Fruit fly (Drosophila melanogaster): ENCODE measurements around the gene CG9784.
A peak's percentile ranks its signal among the peaks of the same experiment; 100 is the strongest.

CG9784 gene

DNA sequence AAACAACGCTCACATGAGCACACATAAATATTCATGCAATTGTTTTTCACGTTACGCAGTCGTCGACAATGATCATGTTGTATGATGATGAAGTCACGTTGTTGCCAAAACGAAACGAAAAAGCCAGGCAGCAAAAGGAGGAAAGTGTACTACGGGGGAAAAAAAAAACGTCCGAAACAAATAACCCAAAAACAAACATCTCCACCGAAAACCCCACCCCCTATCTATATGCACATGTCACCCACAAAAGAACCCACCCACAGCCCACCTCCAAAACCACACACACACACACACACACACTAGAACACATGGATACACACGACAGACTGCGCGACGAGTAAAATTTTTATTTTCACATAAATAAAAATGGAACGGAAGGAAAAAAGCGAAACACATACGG lies 23.9 kb downstream of the CG9784 start:
- TF ChIP-seq Neu2 (GFP tag; optimal IDR thresholded peaks at IDR 0.05; ENCODE audit: borderline replicate concordance) (no peak), CHES-1-like (GFP tag; optimal IDR thresholded peaks at IDR 0.05) (no peak), Sin3A (optimal IDR thresholded peaks at IDR 0.05) (no peak), hkb (optimal IDR thresholded peaks at IDR 0.05) (no peak), hkb (GFP tag; IDR thresholded peaks at IDR 0.05) (no peak), stwl (tag; optimal IDR thresholded peaks at IDR 0.05) (no peak), ac (GFP tag; optimal IDR thresholded peaks at IDR 0.05) (no peak), CG31441 (GFP tag; IDR thresholded peaks at IDR 0.05) (no peak), abd-A (tag; optimal IDR thresholded peaks at IDR 0.05) (no peak), CG10209 (GFP tag; optimal IDR thresholded peaks at IDR 0.05) (no peak), CG11085 (GFP tag; IDR thresholded peaks at IDR 0.05) (no peak), Dad (GFP tag; optimal IDR thresholded peaks at IDR 0.05) (no peak), dimm (GFP tag; IDR thresholded peaks at IDR 0.05) (no peak), fru (optimal IDR thresholded peaks at IDR 0.05) (no peak), org-1 (GFP tag; optimal IDR thresholded peaks at IDR 0.05) (no peak), maf-S (GFP tag; optimal IDR thresholded peaks at IDR 0.05) (no peak), CG3281 (GFP tag; optimal IDR thresholded peaks at IDR 0.05) (no peak), CG6791 (GFP tag; IDR thresholded peaks at IDR 0.05; ENCODE audit: partially characterized antibody) (no peak)

DNA sequence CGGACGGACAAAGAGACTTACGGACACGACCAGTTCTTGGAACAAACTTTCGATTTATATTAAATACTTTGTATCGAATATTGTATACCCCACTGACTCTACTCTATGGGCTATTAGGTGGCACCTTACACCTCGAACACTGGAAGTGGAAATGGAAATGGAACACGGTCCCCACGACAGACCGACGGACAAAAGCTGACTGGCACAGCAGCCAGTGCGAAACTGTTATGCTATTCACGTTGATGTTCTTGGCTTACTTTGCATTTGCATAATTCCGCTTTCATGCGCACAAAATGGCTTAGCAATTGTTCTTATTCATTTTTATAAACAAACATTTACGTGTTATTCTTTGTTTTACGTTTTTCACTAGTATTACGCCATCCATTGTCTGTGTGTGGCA lies 24.9 kb downstream of the CG9784 start:
- no peak for TF ChIP-seq CG6854 (GFP tag; optimal IDR thresholded peaks at IDR 0.05)
- TF ChIP-seq CG18011 (GFP tag; optimal IDR thresholded peaks at IDR 0.05), result peak; percentile 92

DNA sequence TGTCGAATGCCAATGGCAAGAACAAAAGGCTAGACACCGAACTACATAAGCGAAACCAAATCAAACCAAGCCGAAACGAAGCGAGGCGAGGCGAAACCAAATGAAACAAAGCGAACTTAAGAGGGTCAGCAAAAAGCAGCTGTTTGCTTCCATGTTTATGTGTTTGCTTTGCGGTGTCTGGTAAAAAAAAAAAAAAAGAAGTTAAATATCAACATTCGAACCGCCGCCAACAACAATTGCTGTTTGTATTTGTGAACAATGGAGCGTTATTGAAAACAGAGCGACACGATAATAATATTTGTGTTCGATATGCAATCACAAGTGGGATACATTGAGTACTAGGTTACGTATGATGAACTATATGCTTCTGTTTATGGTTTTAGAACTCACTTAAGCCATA lies 25.4 kb downstream of the CG9784 start:
- peak; percentile 11 for TF ChIP-seq pnt (GFP tag; optimal IDR thresholded peaks at IDR 0.05)
- peak; percentile 55; the same call in 1 of the 2 replicates for TF ChIP-seq CG14014 (GFP tag; IDR thresholded peaks at IDR 0.05)
- TF ChIP-seq lbe (GFP tag; optimal IDR thresholded peaks at IDR 0.05), result peak; percentile 14
- peak; percentile 44; the same call in 1 of the 2 replicates for TF ChIP-seq Xrp1 (GFP tag; IDR thresholded peaks at IDR 0.05)
- TF ChIP-seq Vsx1 (GFP tag; optimal IDR thresholded peaks at IDR 0.05), result peak; percentile 63
- TF ChIP-seq CG10209 (GFP tag; optimal IDR thresholded peaks at IDR 0.05), result peak; percentile 30
- peak; percentile 5 for TF ChIP-seq B-H2 (GFP tag; optimal IDR thresholded peaks at IDR 0.05)
- TF ChIP-seq CG1529 (GFP tag; optimal IDR thresholded peaks at IDR 0.05), result no peak
- TF ChIP-seq CG9817 (tag; optimal IDR thresholded peaks at IDR 0.05), result peak; percentile 13
- TF ChIP-seq CHES-1-like (GFP tag; optimal IDR thresholded peaks at IDR 0.05), result peak; percentile 21
- peak; percentile 6 for TF ChIP-seq CG11398 (GFP tag; optimal IDR thresholded peaks at IDR 0.05)
- TF ChIP-seq fu2 (GFP tag; optimal IDR thresholded peaks at IDR 0.05), result no peak
- no peak for TF ChIP-seq CG43689 (GFP tag; IDR thresholded peaks at IDR 0.05)
- no peak for TF ChIP-seq fd102C (GFP tag; optimal IDR thresholded peaks at IDR 0.05)
- TF ChIP-seq CG15011 (GFP tag; optimal IDR thresholded peaks at IDR 0.05), result peak; percentile 25
- peak; percentile 65 for TF ChIP-seq BtbVII (GFP tag; optimal IDR thresholded peaks at IDR 0.05)
- TF ChIP-seq Dfd (GFP tag; optimal IDR thresholded peaks at IDR 0.05), result no peak
- peak; percentile 30 for TF ChIP-seq nau (GFP tag; optimal IDR thresholded peaks at IDR 0.05)
- TF ChIP-seq Hmr (GFP tag; optimal IDR thresholded peaks at IDR 0.05), result peak; percentile 73
- TF ChIP-seq CG17802 (tag; optimal IDR thresholded peaks at IDR 0.05), result no peak
- no peak for TF ChIP-seq Sry-β (GFP tag; optimal IDR thresholded peaks at IDR 0.05)
- peak; percentile 6 for TF ChIP-seq CG9727 (GFP tag; optimal IDR thresholded peaks at IDR 0.05)
- peak; percentile 6 for TF ChIP-seq CG12744 (GFP tag; optimal IDR thresholded peaks at IDR 0.05)
- no peak for TF ChIP-seq CG6175 (GFP tag; IDR thresholded peaks at IDR 0.05)
- TF ChIP-seq fd3F (GFP tag; optimal IDR thresholded peaks at IDR 0.05), result peak; percentile 22
- TF ChIP-seq CG2889 (GFP tag; IDR thresholded peaks at IDR 0.05), result no peak
- peak; percentile 9 for TF ChIP-seq CG2875 (GFP tag; optimal IDR thresholded peaks at IDR 0.05)
- TF ChIP-seq bcd (GFP tag; optimal IDR thresholded peaks at IDR 0.05), result no peak
- peak; percentile 9 for TF ChIP-seq Bdp1 (GFP tag; optimal IDR thresholded peaks at IDR 0.05)
- peak; percentile 63 for TF ChIP-seq Meics (GFP tag; optimal IDR thresholded peaks at IDR 0.05)
- TF ChIP-seq CG17385 (GFP tag; optimal IDR thresholded peaks at IDR 0.05), result peak; percentile 25
- no peak for TF ChIP-seq CG18476 (GFP tag; optimal IDR thresholded peaks at IDR 0.05)
